Worm (Caenorhabditis elegans) whole organism, L4 larva: ENCODE data around the gene C55C3.6.

Source experiments
- R02D3.7 ChIP-seq: fragments of 150-350 bp; sonication (generic microtip); optimal IDR thresholded peaks from 3 replicates; lab custom pipeline; 2014; ENCODE audit warnings: missing biosample characterization, missing genetic modification characterization
- ama-1 ChIP-seq: fragments of 150-350 bp; optimal IDR thresholded peaks from 2 replicates; lab custom pipeline; 2014; ENCODE audit warnings: inconsistent platforms, mixed read lengths
- egl-43 ChIP-seq: fragments of 200-800 bp; sonication (Bioruptor generic); IDR thresholded peaks from 2 replicates; pipeline ENCODE4 v1.3.6; 2022; ENCODE audit warnings: missing genetic modification reagents, missing genetic modification characterization, missing compliant biosample characterization
- jun-1 ChIP-seq: fragments of 150-350 bp; optimal IDR thresholded peaks from 2 replicates; lab custom pipeline; 2014; ENCODE audit warnings: missing biosample characterization, missing genetic modification reagents, missing genetic modification characterization
- lin-13 ChIP-seq: fragments of 150-350 bp; optimal IDR thresholded peaks from 2 replicates; lab custom pipeline; 2014; ENCODE audit warnings: missing biosample characterization, missing genetic modification reagents, missing genetic modification characterization
- nhr-10 ChIP-seq: fragments of 150-350 bp; optimal IDR thresholded peaks from 2 replicates; lab custom pipeline; 2014; ENCODE audit warnings: missing biosample characterization, missing genetic modification characterization
- nhr-77 ChIP-seq: fragments of 150-350 bp; optimal IDR thresholded peaks from 2 replicates; lab custom pipeline; 2014; ENCODE audit warnings: missing biosample characterization, missing genetic modification characterization
- pha-4 ChIP-seq, 2 experiments: fragments of 150-350 bp in 1 of 2; fragments of 200-800 bp in 1 of 2; sonication (Bioruptor generic) in 1 of 2; IDR thresholded peaks in 1 of 2; optimal IDR thresholded peaks in 1 of 2; 2 replicates each; pipeline versions ENCODE4 v1.3.6 to Lab custom; 2014 to 2022; ENCODE audit warnings: missing genetic modification characterization in 2 of 2, missing genetic modification reagents in 2 of 2, missing biosample characterization in 1 of 2, missing compliant biosample characterization in 1 of 2
- php-3 ChIP-seq: fragments of 200-800 bp; sonication (Bioruptor generic); IDR thresholded peaks from 2 replicates; pipeline ENCODE4 v1.3.6; 2022; ENCODE audit warnings: missing genetic modification reagents, missing genetic modification characterization, missing compliant biosample characterization
- snpc-4 ChIP-seq: fragments of 150-350 bp; optimal IDR thresholded peaks from 2 replicates; lab custom pipeline; 2014; ENCODE audit warnings: missing biosample characterization, missing genetic modification characterization
- unc-39 ChIP-seq: sonication (generic microtip); optimal IDR thresholded peaks from 2 replicates; lab custom pipeline; 2017; ENCODE audit warnings: missing biosample characterization, missing genetic modification characterization
- unc-62 ChIP-seq, 3 experiments: fragments of 150-350 bp in 1 of 3; sonication (generic microtip); optimal IDR thresholded peaks in 2 of 3; peaks in 1 of 3; 1 replicate in 1 of 3; 2 replicates in 2 of 3; lab custom pipeline; 2014 to 2017; ENCODE audit warnings: missing biosample characterization in 3 of 3, missing genetic modification characterization in 3 of 3, missing genetic modification reagents in 3 of 3, missing genotype in 1 of 3

DNA sequence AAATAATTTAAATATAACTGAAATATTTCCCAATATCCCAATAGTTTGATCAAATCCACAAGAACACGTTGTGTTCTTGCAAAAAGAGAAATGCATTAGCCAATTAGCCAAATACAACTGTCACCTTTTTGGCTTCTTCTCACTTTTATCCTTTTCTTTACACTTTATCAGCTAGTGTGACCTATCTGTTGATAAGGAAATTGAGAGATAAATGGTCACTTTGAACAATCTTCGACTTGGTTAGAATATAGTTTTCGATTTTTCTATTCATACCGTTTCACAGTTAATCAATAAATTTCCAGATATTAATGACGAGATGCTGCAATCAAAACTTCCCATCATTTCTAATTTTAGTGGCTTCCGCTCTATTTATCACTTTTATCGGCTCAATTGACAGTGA lies 25.8 kb downstream of the C55C3.6 start, which contains the start of gene C55C3.1:
- TF ChIP-seq jun-1 (tag; lab: Kevin White, UChicago) (no peak), snpc-4 (no peak), nhr-77 (tag; lab: Kevin White, UChicago) (no peak), php-3 (no peak), egl-43 (GFP tag; lab: Robert Waterston, UW) (no peak), unc-62 (GFP tag; optimal IDR thresholded peaks at IDR 0.05 in 1 of 2; lab: Kevin White, UChicago) (no peak), unc-62 (tag; optimal IDR thresholded peaks at IDR 0.05; lab: Kevin White, UChicago) (no peak), nhr-10 (no peak), pha-4 (GFP tag; IDR thresholded peaks at IDR 0.05; lab: Robert Waterston, UW) (no peak), pha-4 (tag; optimal IDR thresholded peaks at IDR 0.05; lab: Kevin White, UChicago) (no peak), unc-39 (tag; lab: Kevin White, UChicago) (no peak), ama-1 (lab: Kevin White, UChicago) (no peak), lin-13 (GFP tag; lab: Kevin White, UChicago) (no peak), R02D3.7 (tag; lab: Kevin White, UChicago) (no peak)
